Fruit fly (Drosophila melanogaster): ENCODE results near the gene CG5280.

The CG5280 gene

DNA sequence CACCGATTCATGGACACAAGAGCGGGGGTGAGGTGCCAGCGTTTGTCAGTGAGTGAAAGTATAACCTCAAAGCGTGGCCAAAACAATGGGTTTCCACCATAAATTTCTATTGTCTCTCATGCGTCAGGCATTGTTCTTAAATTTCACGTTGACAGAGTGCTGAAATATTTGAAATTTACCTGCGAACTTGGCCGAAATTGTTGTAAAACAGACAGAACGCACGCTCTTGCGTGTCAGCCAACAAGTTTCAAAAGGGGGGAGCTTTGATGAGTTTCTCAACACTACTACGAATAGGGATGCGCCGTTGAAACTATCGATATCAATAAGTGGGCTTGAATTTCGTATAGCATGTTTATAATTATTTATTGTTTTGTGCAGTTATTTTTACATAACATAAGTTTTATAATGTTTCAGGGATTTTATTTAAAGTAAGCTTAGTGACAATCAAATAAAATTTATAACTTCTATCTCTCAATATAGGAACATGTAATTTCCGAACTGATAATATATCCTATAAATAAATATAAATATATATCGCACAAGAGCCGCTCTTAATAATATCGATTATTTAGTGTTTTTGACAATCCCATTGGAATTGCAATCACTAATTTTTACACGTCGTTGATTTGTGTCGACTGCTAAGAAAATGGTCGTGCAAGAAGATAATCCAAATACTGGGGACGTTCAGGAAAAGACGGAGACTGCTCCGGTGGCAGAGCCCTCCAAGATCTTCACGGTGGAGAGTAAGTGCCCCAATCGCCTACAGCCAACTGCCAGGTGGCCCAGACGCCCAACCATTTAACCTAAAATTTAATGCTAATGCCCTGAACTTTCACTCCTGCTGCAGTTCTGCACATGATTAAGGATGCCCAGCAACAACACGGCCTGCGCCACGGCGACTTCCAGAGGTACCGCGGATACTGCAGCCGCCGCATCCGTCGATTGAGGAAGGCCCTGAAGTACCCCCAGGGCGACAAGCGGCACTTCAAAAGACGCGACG, 15.2 kb downstream of the CG5280 start, which contains the start of the genes pix and Srp68 (continued):
- TF ChIP-seq CG12219 (GFP tag; optimal IDR thresholded peaks at IDR 0.05) (no peak), B-H1 (GFP tag; IDR thresholded peaks at IDR 0.05) (no peak), CG3847 (GFP tag; IDR thresholded peaks at IDR 0.05) (peak; percentile 77), CG10431 (GFP tag; optimal IDR thresholded peaks at IDR 0.05) (peak; percentile 43), Side (GFP tag; optimal IDR thresholded peaks at IDR 0.05) (no peak), stwl (tag; optimal IDR thresholded peaks at IDR 0.05) (peak; percentile 54), tin (GFP tag; optimal IDR thresholded peaks at IDR 0.05) (peak; percentile 57), bcd (GFP tag; optimal IDR thresholded peaks at IDR 0.05) (peak; percentile 51), Ada2b (GFP tag; IDR thresholded peaks at IDR 0.05) (no peak), Hmx (GFP tag; optimal IDR thresholded peaks at IDR 0.05) (no peak), corto (GFP tag; optimal IDR thresholded peaks at IDR 0.05) (no peak), ase (GFP tag; IDR thresholded peaks at IDR 0.05) (no peak), slp2 (GFP tag; optimal IDR thresholded peaks at IDR 0.05) (peak; percentile 28), Mrtf (GFP tag; IDR thresholded peaks at IDR 0.05) (no peak), Med (GFP tag) (peak; percentile 82), onecut (GFP tag; IDR thresholded peaks at IDR 0.05) (0 out of 2 replicates have a peak, but pooled peaks have one; percentile 17), abd-A (tag; optimal IDR thresholded peaks at IDR 0.05) (no peak), dan (GFP tag; IDR thresholded peaks at IDR 0.05) (no peak), CG11695 (GFP tag; IDR thresholded peaks at IDR 0.05) (no peak; the same call in 2 of the 3 replicates), gcm2 (GFP tag; optimal IDR thresholded peaks at IDR 0.05) (no peak), CG9437 (GFP tag; optimal IDR thresholded peaks at IDR 0.05) (peak; percentile 62), Mad (GFP tag; optimal IDR thresholded peaks at IDR 0.05) (peak; percentile 15), chm (GFP tag; IDR thresholded peaks at IDR 0.05) (no peak), CG14667 (GFP tag; IDR thresholded peaks at IDR 0.05) (0 out of 2 replicates have a peak, but pooled peaks have one; percentile 43), tio (GFP tag; optimal IDR thresholded peaks at IDR 0.05) (no peak), stc (GFP tag; IDR thresholded peaks at IDR 0.05) (no peak), Dip3 (GFP tag; optimal IDR thresholded peaks at IDR 0.05) (peak; percentile 49), Atf-2 (GFP tag; optimal IDR thresholded peaks at IDR 0.05) (no peak), CG7271 (tag; optimal IDR thresholded peaks at IDR 0.05) (no peak), CG7357 (GFP tag; IDR thresholded peaks at IDR 0.05) (no peak), CG18619 (GFP tag; optimal IDR thresholded peaks at IDR 0.05) (peak; percentile 50), jigr1 (GFP tag; IDR thresholded peaks at IDR 0.05) (no peak), CG12104 (GFP tag; optimal IDR thresholded peaks at IDR 0.05) (peak; percentile 58), CG7928 (GFP tag; optimal IDR thresholded peaks at IDR 0.05) (peak; percentile 18), pros (GFP tag; optimal IDR thresholded peaks at IDR 0.05) (no peak), CG18262 (tag; optimal IDR thresholded peaks at IDR 0.05) (peak; percentile 79), Ravus (GFP tag; IDR thresholded peaks at IDR 0.05) (no peak), CG11560 (tag; IDR thresholded peaks at IDR 0.05) (no peak), CG12236 (GFP tag; optimal IDR thresholded peaks at IDR 0.05) (no peak), CG14050 (GFP tag; IDR thresholded peaks at IDR 0.05) (no peak), Abd-B (GFP tag; optimal IDR thresholded peaks at IDR 0.05) (peak; percentile 83), CG2202 (tag; optimal IDR thresholded peaks at IDR 0.05) (no peak), pita (GFP tag; optimal IDR thresholded peaks at IDR 0.05) (no peak), ara (GFP tag; IDR thresholded peaks at IDR 0.05) (no peak), CTCF (GFP tag; optimal IDR thresholded peaks at IDR 0.05) (no peak), insv (GFP tag; optimal IDR thresholded peaks at IDR 0.05) (peak in 1 of 2 experiments; percentile 9), hbn (GFP tag; IDR thresholded peaks at IDR 0.05; ENCODE audit: partially characterized antibody) (peak; percentile 78; the same call in 1 of the 2 replicates), CG17612 (GFP tag; IDR thresholded peaks at IDR 0.05) (no peak), ranshi (GFP tag; IDR thresholded peaks at IDR 0.05) (peak; percentile 38; the same call in 1 of the 2 replicates), Xrp1 (GFP tag; IDR thresholded peaks at IDR 0.05) (peak; percentile 59; the same call in 1 of the 2 replicates)
